Worm (Caenorhabditis elegans) whole organism, young adult: Measurements from ENCODE around the gene W02A2.8.
A peak's percentile ranks its signal among the peaks of the same experiment; 100 is the strongest.

Source experiments
- T07F8.4 ChIP-seq: sonication (generic microtip); optimal IDR thresholded peaks from 2 replicates; lab custom pipeline; 2016; ENCODE audit warnings: mild to moderate bottlenecking, missing genetic modification characterization, moderate library complexity, missing compliant biosample characterization
- T26A5.8 ChIP-seq: sonication (generic microtip); optimal IDR thresholded peaks from 2 replicates; lab custom pipeline; 2016; ENCODE audit warnings: missing genetic modification characterization, missing compliant biosample characterization
- Y56A3A.18 ChIP-seq: fragments of 200-800 bp; sonication (Bioruptor generic); IDR thresholded peaks from 2 replicates; pipeline ENCODE4 v1.3.6; 2022; ENCODE audit warnings: missing genetic modification reagents, missing genetic modification characterization, missing compliant biosample characterization
- athp-1 ChIP-seq: sonication (generic microtip); optimal IDR thresholded peaks from 2 replicates; lab custom pipeline; 2017; ENCODE audit warnings: mild to moderate bottlenecking, missing genetic modification characterization, missing compliant biosample characterization
- cebp-1 ChIP-seq, 2 experiments: fragments of 200-800 bp in 1 of 2; sonication (Bioruptor generic) in 1 of 2; sonication (generic microtip) in 1 of 2; IDR thresholded peaks in 1 of 2; optimal IDR thresholded peaks in 1 of 2; 2 replicates each; pipeline versions ENCODE4 v1.3.6 to Lab custom; 2017 to 2022; ENCODE audit warnings: missing compliant biosample characterization in 2 of 2, missing genetic modification characterization in 2 of 2, mild to moderate bottlenecking in 1 of 2, missing genetic modification reagents in 1 of 2, moderate library complexity in 1 of 2
- dox-1 ChIP-seq: fragments of 200-800 bp; sonication (Bioruptor generic); IDR thresholded peaks from 2 replicates; pipeline ENCODE4 v1.3.6; 2022; ENCODE audit warnings: missing genetic modification reagents, missing genetic modification characterization, missing compliant biosample characterization
- nfya-1 ChIP-seq: sonication (generic microtip); optimal IDR thresholded peaks from 2 replicates; lab custom pipeline; 2017; ENCODE audit warnings: antibody characterized with exemption, missing compliant biosample characterization, missing genetic modification characterization, borderline replicate concordance; ENCODE audit not compliant: insufficient read depth
- snpc-4 ChIP-seq, 5 experiments: fragments of 150-350 bp in 1 of 5; sonication (generic microtip) in 4 of 5; optimal IDR thresholded peaks; 2 replicates each; lab custom pipeline; 2014 to 2018; ENCODE audit warnings: missing genetic modification characterization in 5 of 5, missing biosample characterization in 3 of 5, antibody characterized with exemption in 2 of 5, mild to moderate bottlenecking in 2 of 5, missing compliant biosample characterization in 2 of 5, missing genotype in 2 of 5, moderate library complexity in 2 of 5, missing genetic modification reagents in 1 of 5
- somi-1 ChIP-seq: fragments of 200-800 bp; sonication (Bioruptor generic); optimal IDR thresholded peaks from 2 replicates; lab custom pipeline; 2018; ENCODE audit warnings: mild to moderate bottlenecking, missing genetic modification characterization, missing compliant biosample characterization
- tlf-1 ChIP-seq: fragments of 200-800 bp; sonication (Bioruptor generic); optimal IDR thresholded peaks from 2 replicates; lab custom pipeline; 2018; ENCODE audit warnings: mild to moderate bottlenecking, missing genetic modification characterization, missing compliant biosample characterization
- unc-62 ChIP-seq: fragments of 150-350 bp; optimal IDR thresholded peaks from 2 replicates; lab custom pipeline; 2014; ENCODE audit warnings: missing biosample characterization, missing genetic modification reagents, missing genetic modification characterization

ce11 chrIV:13319886-13320650 is 38.3 kb downstream of the W02A2.8 start:
- TF ChIP-seq T07F8.4 (tag; lab: Kevin White, UChicago) (no peak), athp-1 (tag; lab: Kevin White, UChicago) (no peak), somi-1 (no peak), unc-62 (no peak), nfya-1 (no peak), snpc-4 (GFP tag; optimal IDR thresholded peaks at IDR 0.05; lab: Kevin White, UChicago) (no peak), snpc-4 (tag; optimal IDR thresholded peaks at IDR 0.05; lab: Kevin White, UChicago) (no peak), cebp-1 (GFP tag; IDR thresholded peaks at IDR 0.05; lab: Robert Waterston, UW) (no peak), cebp-1 (tag; optimal IDR thresholded peaks at IDR 0.05; lab: Kevin White, UChicago) (no peak), T26A5.8 (tag; lab: Kevin White, UChicago) (no peak), tlf-1 (GFP tag; lab: Kevin White, UChicago) (no peak), dox-1 (GFP tag; lab: Robert Waterston, UW) (0 out of 2 replicates have a peak, but pooled peaks have one; percentile 8), Y56A3A.18 (GFP tag; lab: Robert Waterston, UW) (no peak)
